Fruit fly (Drosophila melanogaster) whole organism, embryonic: ENCODE measurements around the gene Lcp65Ad.

ENCODE experiments used
- Bteb2 ChIP-seq: fragments of 200-800 bp; sonication (Bioruptor generic); optimal IDR thresholded peaks from 2 replicates; lab custom pipeline; 2016; ENCODE audit warnings: missing biosample characterization, missing genetic modification characterization
- CG10979 ChIP-seq: fragments of 200-800 bp; sonication (Bioruptor generic); optimal IDR thresholded peaks from 2 replicates; lab custom pipeline; 2018; ENCODE audit warnings: missing biosample characterization, mild to moderate bottlenecking, missing genetic modification characterization, moderate library complexity
- CG11398 ChIP-seq: fragments of 200-800 bp; sonication (Bioruptor generic); optimal IDR thresholded peaks from 2 replicates; lab custom pipeline; 2016; ENCODE audit warnings: missing biosample characterization, missing genetic modification characterization
- CG12391 ChIP-seq: fragments of 200-800 bp; sonication (Bioruptor generic); optimal IDR thresholded peaks from 3 replicates; lab custom pipeline; 2018; ENCODE audit warnings: missing biosample characterization, mild to moderate bottlenecking, missing genetic modification characterization, moderate library complexity
- CG14441 ChIP-seq: fragments of 200-800 bp; sonication (Bioruptor generic); IDR thresholded peaks from 2 replicates; pipeline ENCODE4 v1.3.6; 2022; ENCODE audit warnings: missing biosample characterization, missing genetic modification characterization
- CG16863 ChIP-seq: fragments of 200-800 bp; sonication (Bioruptor generic); optimal IDR thresholded peaks from 3 replicates; lab custom pipeline; 2016; ENCODE audit warnings: missing biosample characterization, missing genetic modification characterization
- CG17359 ChIP-seq: fragments of 200-800 bp; sonication (Bioruptor generic); optimal IDR thresholded peaks from 3 replicates; lab custom pipeline; 2018; ENCODE audit warnings: missing biosample characterization, mild to moderate bottlenecking, missing genetic modification characterization, moderate library complexity
- CG17612 ChIP-seq: fragments of 200-800 bp; sonication (Bioruptor generic); IDR thresholded peaks from 2 replicates; pipeline ENCODE4 v1.3.6; 2022; ENCODE audit warnings: missing biosample characterization, missing genetic modification characterization
- CG18262 ChIP-seq: fragments of 200-800 bp; optimal IDR thresholded peaks from 3 replicates; lab custom pipeline; 2019; ENCODE audit warnings: missing biosample characterization, mild to moderate bottlenecking, missing genetic modification characterization, moderate library complexity
- CG30403 ChIP-seq: fragments of 200-800 bp; sonication (Bioruptor generic); optimal IDR thresholded peaks from 3 replicates; lab custom pipeline; 2016; ENCODE audit warnings: missing biosample characterization, missing genetic modification characterization
- CG32772 ChIP-seq: fragments of 200-800 bp; sonication (Bioruptor generic); IDR thresholded peaks from 2 replicates; pipeline ENCODE4 v1.3.6; 2022; ENCODE audit warnings: missing biosample characterization, missing genetic modification characterization
- CG3726 ChIP-seq: fragments of 200-800 bp; sonication (Bioruptor generic); IDR thresholded peaks from 3 replicates; pipeline ENCODE4, ENCODE4 v1.3.6; 2022; ENCODE audit warnings: missing biosample characterization, missing genetic modification characterization
- CG5245 ChIP-seq: fragments of 200-800 bp; sonication (Bioruptor generic); optimal IDR thresholded peaks from 3 replicates; lab custom pipeline; 2016; ENCODE audit warnings: missing biosample characterization, missing genetic modification characterization
- CG6654 ChIP-seq: fragments of 200-800 bp; sonication (Bioruptor generic); optimal IDR thresholded peaks from 2 replicates; lab custom pipeline; 2017; ENCODE audit warnings: missing biosample characterization, mild to moderate bottlenecking, missing genetic modification characterization
- CG7357 ChIP-seq: fragments of 200-800 bp; sonication (Bioruptor generic); IDR thresholded peaks from 3 replicates; pipeline ENCODE4 v1.3.6; 2022; ENCODE audit warnings: missing biosample characterization, missing genetic modification characterization
- CG8924 ChIP-seq: fragments of 200-800 bp; optimal IDR thresholded peaks from 3 replicates; lab custom pipeline; 2019; ENCODE audit warnings: missing biosample characterization, mild to moderate bottlenecking, missing genetic modification characterization, moderate library complexity
- Camta ChIP-seq: fragments of 200-800 bp; sonication (Bioruptor generic); optimal IDR thresholded peaks from 2 replicates; lab custom pipeline; 2016; ENCODE audit warnings: missing biosample characterization, missing genetic modification characterization
- Deaf1 ChIP-seq: fragments of 200-800 bp; optimal IDR thresholded peaks from 3 replicates; lab custom pipeline; 2019; ENCODE audit warnings: missing biosample characterization, mild to moderate bottlenecking, missing genetic modification characterization, moderate library complexity
- Fer1 ChIP-seq: fragments of 200-800 bp; sonication (Bioruptor generic); optimal IDR thresholded peaks from 2 replicates; lab custom pipeline; 2017; ENCODE audit warnings: missing biosample characterization, mild to moderate bottlenecking, missing genetic modification characterization
- Hr3 ChIP-seq: fragments of 200-800 bp; sonication (Bioruptor generic); optimal IDR thresholded peaks from 3 replicates; lab custom pipeline; 2016; ENCODE audit warnings: missing biosample characterization, missing genetic modification characterization
- Jarid2 ChIP-seq: fragments of 200-800 bp; sonication (Bioruptor generic); optimal IDR thresholded peaks from 3 replicates; lab custom pipeline; 2017; ENCODE audit warnings: mild to moderate bottlenecking, missing biosample characterization, missing genetic modification reagents, missing genetic modification characterization
- Lhr ChIP-seq: fragments of 200-800 bp; sonication (Bioruptor generic); optimal IDR thresholded peaks from 3 replicates; lab custom pipeline; 2017; ENCODE audit warnings: mild to moderate bottlenecking, missing biosample characterization, missing genetic modification reagents, missing genetic modification characterization
- Mrtf ChIP-seq: fragments of 200-800 bp; sonication (Bioruptor generic); IDR thresholded peaks from 3 replicates; pipeline ENCODE4 v1.3.6; 2022; ENCODE audit warnings: missing biosample characterization, missing genetic modification characterization
- Rx ChIP-seq: fragments of 200-800 bp; sonication (Bioruptor generic); IDR thresholded peaks from 2 replicates; pipeline ENCODE4 v1.3.6; 2022; ENCODE audit warnings: missing biosample characterization, missing genetic modification characterization
- aop ChIP-seq: fragments of 200-800 bp; sonication (Bioruptor generic); IDR thresholded peaks from 2 replicates; pipeline ENCODE4 v1.3.6; 2022; ENCODE audit warnings: missing biosample characterization, missing genetic modification characterization
- ci ChIP-seq: fragments of 200-800 bp; sonication (Bioruptor generic); IDR thresholded peaks from 3 replicates; pipeline ENCODE4 v1.3.6; 2022; ENCODE audit warnings: missing biosample characterization, missing genetic modification characterization
- crc ChIP-seq: fragments of 200-800 bp; sonication (Bioruptor generic); optimal IDR thresholded peaks from 2 replicates; lab custom pipeline; 2016; ENCODE audit warnings: missing biosample characterization, missing genetic modification characterization
- dm ChIP-seq: fragments of 200-800 bp; sonication (Bioruptor generic); optimal IDR thresholded peaks from 3 replicates; lab custom pipeline; 2016; ENCODE audit warnings: missing biosample characterization, missing genetic modification characterization
- dmrt99B ChIP-seq: fragments of 200-800 bp; sonication (Bioruptor generic); optimal IDR thresholded peaks from 2 replicates; lab custom pipeline; 2018; ENCODE audit warnings: missing biosample characterization, mild to moderate bottlenecking, missing genetic modification characterization, moderate library complexity
- fd96Cb ChIP-seq: fragments of 200-800 bp; sonication (Bioruptor generic); optimal IDR thresholded peaks from 2 replicates; lab custom pipeline; 2018; ENCODE audit warnings: missing biosample characterization, mild to moderate bottlenecking, missing genetic modification characterization, moderate library complexity
- grau ChIP-seq: fragments of 200-800 bp; optimal IDR thresholded peaks from 3 replicates; lab custom pipeline; 2019; ENCODE audit warnings: missing biosample characterization, mild to moderate bottlenecking, missing genetic modification characterization, moderate library complexity
- gt ChIP-seq: fragments of 200-800 bp; sonication (Bioruptor generic); IDR thresholded peaks from 2 replicates; pipeline ENCODE4 v1.3.6; 2022; ENCODE audit warnings: missing biosample characterization, missing genetic modification characterization
- kah ChIP-seq: fragments of 200-800 bp; sonication (Bioruptor generic); optimal IDR thresholded peaks from 2 replicates; lab custom pipeline; 2018; ENCODE audit warnings: missing biosample characterization, mild to moderate bottlenecking, missing genetic modification characterization
- lab ChIP-seq: fragments of 200-800 bp; sonication (Bioruptor generic); optimal IDR thresholded peaks from 3 replicates; lab custom pipeline; 2017; ENCODE audit warnings: missing biosample characterization, missing genetic modification characterization, mild to moderate bottlenecking, moderate library complexity, missing genetic modification reagents
- lmd ChIP-seq: fragments of 200-800 bp; sonication (Bioruptor generic); IDR thresholded peaks from 2 replicates; pipeline ENCODE4 v1.3.6; 2022; ENCODE audit warnings: missing biosample characterization, missing genetic modification characterization
- odd ChIP-seq: fragments of 200-800 bp; sonication (Bioruptor generic); optimal IDR thresholded peaks from 2 replicates; lab custom pipeline; 2017; ENCODE audit warnings: missing biosample characterization, mild to moderate bottlenecking, missing genetic modification characterization
- org-1 ChIP-seq: fragments of 200-800 bp; sonication (Bioruptor generic); optimal IDR thresholded peaks from 2 replicates; lab custom pipeline; 2017; ENCODE audit warnings: missing biosample characterization, missing genetic modification characterization
- pan ChIP-seq, 4 experiments: fragments of >200 bp in 3 of 4; fragments of 200-800 bp in 1 of 4; sonication (Bioruptor generic) in 1 of 4; optimal IDR thresholded peaks in 3 of 4; IDR thresholded peaks in 1 of 4; 2 replicates each; pipeline versions ENCODE4 v1.3.6 to Lab custom; 2017 to 2022; ENCODE audit warnings: missing biosample characterization in 2 of 4, missing genetic modification characterization in 2 of 4, mixed read lengths in 1 of 4
- phol ChIP-seq: fragments of 200-800 bp; sonication (Bioruptor generic); optimal IDR thresholded peaks from 3 replicates; lab custom pipeline; 2018; ENCODE audit warnings: missing biosample characterization, mild to moderate bottlenecking, missing genetic modification characterization, moderate library complexity
- rib ChIP-seq: fragments of 200-800 bp; sonication (Bioruptor generic); IDR thresholded peaks from 2 replicates; pipeline ENCODE4 v1.3.6; 2022; ENCODE audit warnings: missing biosample characterization, missing genetic modification characterization
- row ChIP-seq: fragments of 200-800 bp; sonication (Bioruptor generic); IDR thresholded peaks from 3 replicates; pipeline ENCODE4 v1.3.6; 2022; ENCODE audit warnings: missing biosample characterization, missing genetic modification characterization
- sens ChIP-seq: fragments of 200-800 bp; sonication (Bioruptor generic); peaks from one replicate; lab custom pipeline; 2016; ENCODE audit warnings: missing biosample characterization, missing genetic modification characterization
- slbo ChIP-seq: fragments of 200-800 bp; sonication (Bioruptor generic); IDR thresholded peaks from 2 replicates; pipeline ENCODE4 v1.3.6; 2022; ENCODE audit warnings: missing biosample characterization, missing genetic modification characterization
- tll ChIP-seq, 2 experiments: fragments of 200-800 bp in 1 of 2; fragments of >200 bp in 1 of 2; sonication (Bioruptor generic) in 1 of 2; optimal IDR thresholded peaks; 2 replicates each; lab custom pipeline; 2017 to 2019; ENCODE audit warnings: missing biosample characterization in 2 of 2, missing genetic modification characterization in 2 of 2, mild to moderate bottlenecking in 1 of 2, moderate library complexity in 1 of 2
- trem ChIP-seq: fragments of 200-800 bp; optimal IDR thresholded peaks from 3 replicates; lab custom pipeline; 2019; ENCODE audit warnings: missing biosample characterization, mild to moderate bottlenecking, missing genetic modification characterization, moderate library complexity
- tup ChIP-seq: fragments of 200-800 bp; sonication (Bioruptor generic); optimal IDR thresholded peaks from 2 replicates; lab custom pipeline; 2016; ENCODE audit warnings: missing biosample characterization, mild to moderate bottlenecking, missing genetic modification characterization, moderate library complexity
- yki ChIP-seq: fragments of >200 bp; optimal IDR thresholded peaks from 3 replicates; lab custom pipeline; 2018

Gene Lcp65Ad

dm6 chr3L:6157327-6158032 is 14.3 kb downstream of the Lcp65Ad start, which contains the start of gene CG13297 (continued):
- TF ChIP-seq Lhr (GFP tag; lab: Kevin White, UChicago) (no peak), CG11398 (GFP tag; lab: Kevin White, UChicago) (no peak)

- TF ChIP-seq slbo (GFP tag; lab: Robert Waterston, UW): 0 out of 2 replicates have a peak, but pooled peaks have one; percentile 13
- no peak for TF ChIP-seq odd
Measured at dm6 chr3L:6158530-6158929, 15.3 kb downstream of the Lcp65Ad start, which contains the start of gene Cpr65Ay. Gene Cpr65Ay (minus strand): TSS chr3L:6158630.

dm6 chr3L:6159863-6160262 is 16.7 kb downstream of the Lcp65Ad start:
- TF ChIP-seq CG32772 (GFP tag; lab: Robert Waterston, UW) (no peak), phol (tag; lab: Kevin White, UChicago) (peak; percentile 39), CG14441 (GFP tag; lab: Robert Waterston, UW) (no peak), CG18262 (tag; lab: Kevin White, UChicago) (peak; percentile 71), CG17612 (GFP tag; lab: Robert Waterston, UW) (no peak), CG10979 (tag; lab: Kevin White, UChicago) (peak; percentile 68), Deaf1 (tag; lab: Kevin White, UChicago) (peak; percentile 1), fd96Cb (tag; lab: Kevin White, UChicago) (peak; percentile 1), gt (GFP tag; lab: Robert Waterston, UW) (no peak), Bteb2 (no peak), CG8924 (peak; percentile 35), sens (GFP tag; lab: Kevin White, UChicago) (peak; percentile 55), lmd (GFP tag; lab: Robert Waterston, UW) (no peak), yki (no peak), ci (GFP tag; lab: Robert Waterston, UW) (no peak), tup (no peak), tll (GFP tag; optimal IDR thresholded peaks at IDR 0.05; lab: Kevin White, UChicago) (no peak), grau (tag; lab: Kevin White, UChicago) (peak; percentile 23), aop (no peak), pan (optimal IDR thresholded peaks at IDR 0.05; lab: Kevin White, UChicago) (no peak), pan (GFP tag; optimal IDR thresholded peaks at IDR 0.05 in 1 of 2, IDR thresholded peaks at IDR 0.05 in 1 of 2) (no peak), CG7357 (GFP tag; lab: Robert Waterston, UW) (no peak), Jarid2 (GFP tag; lab: Kevin White, UChicago) (no peak), Hr3 (GFP tag; lab: Kevin White, UChicago) (no peak), dm (no peak), Camta (no peak), CG17359 (tag; lab: Kevin White, UChicago) (peak; percentile 2), rib (no peak), crc (GFP tag; lab: Kevin White, UChicago) (no peak), lab (no peak), CG6654 (GFP tag; lab: Kevin White, UChicago) (no peak), Fer1 (GFP tag; lab: Kevin White, UChicago) (no peak), org-1 (GFP tag; lab: Kevin White, UChicago) (no peak), CG16863 (GFP tag; lab: Kevin White, UChicago) (no peak), row (GFP tag; lab: Robert Waterston, UW) (0 out of 3 replicates have a peak, but pooled peaks have one; percentile 20), CG5245 (GFP tag; lab: Kevin White, UChicago) (no peak), dmrt99B (tag; lab: Kevin White, UChicago) (peak; percentile 36), kah (no peak), CG3726 (GFP tag; lab: Robert Waterston, UW) (no peak), CG12391 (tag; lab: Kevin White, UChicago) (peak; percentile 47), Rx (no peak), trem (peak; percentile 16), CG30403 (GFP tag; lab: Kevin White, UChicago) (peak; percentile 1), Mrtf (no peak)
